Worm (Caenorhabditis elegans) whole organism, late embryonic: Measurements from ENCODE around the gene B0545.4.

Experiments
- C08G9.2 ChIP-seq: sonication (generic microtip); optimal IDR thresholded peaks from 2 replicates; lab custom pipeline; 2016; ENCODE audit warnings: mild to moderate bottlenecking, missing genetic modification characterization, moderate library complexity, missing compliant biosample characterization
- F13H6.1 ChIP-seq: sonication (generic microtip); optimal IDR thresholded peaks from 2 replicates; lab custom pipeline; 2016; ENCODE audit warnings: missing genetic modification characterization, missing compliant biosample characterization
- T23F11.4 ChIP-seq: fragments of 200-800 bp; sonication (Bioruptor generic); optimal IDR thresholded peaks from 2 replicates; lab custom pipeline; 2018; ENCODE audit warnings: mild to moderate bottlenecking, missing genetic modification characterization, missing compliant biosample characterization
- Y22D7AL.16 ChIP-seq: sonication (generic microtip); optimal IDR thresholded peaks from 2 replicates; lab custom pipeline; 2016; ENCODE audit warnings: missing genetic modification characterization, missing compliant biosample characterization
- ahr-1 ChIP-seq: sonication (generic microtip); optimal IDR thresholded peaks from 2 replicates; lab custom pipeline; 2016; ENCODE audit warnings: missing genetic modification characterization, missing compliant biosample characterization
- ama-1 ChIP-seq: fragments of 150-350 bp; optimal IDR thresholded peaks from 2 replicates; lab custom pipeline; 2014
- ceh-14 ChIP-seq: sonication (generic microtip); optimal IDR thresholded peaks from 2 replicates; lab custom pipeline; 2016; ENCODE audit warnings: missing genotype, missing genetic modification characterization, missing compliant biosample characterization
- ceh-19 ChIP-seq: fragments of 200-800 bp; sonication (Bioruptor generic); optimal IDR thresholded peaks from 2 replicates; lab custom pipeline; 2018; ENCODE audit warnings: mild to moderate bottlenecking, missing genetic modification characterization, missing compliant biosample characterization
- ceh-2 ChIP-seq: sonication (generic microtip); optimal IDR thresholded peaks from 2 replicates; lab custom pipeline; 2016; ENCODE audit warnings: missing genotype, missing genetic modification characterization, missing compliant biosample characterization
- ceh-22 ChIP-seq: sonication (generic microtip); optimal IDR thresholded peaks from 2 replicates; lab custom pipeline; 2017; ENCODE audit warnings: missing biosample characterization, missing genetic modification characterization
- ceh-24 ChIP-seq: sonication (generic microtip); optimal IDR thresholded peaks from 2 replicates; lab custom pipeline; 2016; ENCODE audit warnings: mild to moderate bottlenecking, missing genetic modification characterization, missing compliant biosample characterization
- ceh-31 ChIP-seq: sonication (generic microtip); optimal IDR thresholded peaks from 2 replicates; lab custom pipeline; 2016; ENCODE audit warnings: missing genetic modification characterization, missing compliant biosample characterization
- ceh-34 ChIP-seq: sonication (generic microtip); optimal IDR thresholded peaks from 2 replicates; lab custom pipeline; 2016; ENCODE audit warnings: mild to moderate bottlenecking, missing genetic modification characterization, missing compliant biosample characterization
- ceh-48 ChIP-seq: sonication (generic microtip); optimal IDR thresholded peaks from 2 replicates; lab custom pipeline; 2016; ENCODE audit warnings: missing genetic modification characterization, inconsistent platforms, missing compliant biosample characterization
- ceh-6 ChIP-seq: fragments of 200-800 bp; sonication (Bioruptor generic); optimal IDR thresholded peaks from 2 replicates; lab custom pipeline; 2018; ENCODE audit warnings: mild to moderate bottlenecking, missing genetic modification characterization, missing compliant biosample characterization
- ceh-9 ChIP-seq: sonication (generic microtip); optimal IDR thresholded peaks from 2 replicates; lab custom pipeline; 2016; ENCODE audit warnings: mild to moderate bottlenecking, missing genetic modification characterization, inconsistent platforms, missing compliant biosample characterization
- dmd-4 ChIP-seq: sonication (generic microtip); optimal IDR thresholded peaks from 2 replicates; lab custom pipeline; 2016; ENCODE audit warnings: borderline replicate concordance, missing genetic modification characterization, missing compliant biosample characterization
- elt-2 ChIP-seq: sonication (generic microtip); optimal IDR thresholded peaks from 2 replicates; lab custom pipeline; 2016; ENCODE audit warnings: missing genetic modification reagents, missing genetic modification characterization, missing compliant biosample characterization
- elt-4 ChIP-seq: sonication (generic microtip); optimal IDR thresholded peaks from 2 replicates; lab custom pipeline; 2016; ENCODE audit warnings: missing genetic modification characterization, missing compliant biosample characterization
- ets-4 ChIP-seq: sonication (generic microtip); optimal IDR thresholded peaks from 2 replicates; lab custom pipeline; 2016; ENCODE audit warnings: missing genetic modification characterization, missing compliant biosample characterization
- fax-1 ChIP-seq: sonication (generic microtip); optimal IDR thresholded peaks from 2 replicates; lab custom pipeline; 2016; ENCODE audit warnings: missing genotype, missing genetic modification characterization, missing compliant biosample characterization
- fkh-10 ChIP-seq: fragments of 150-350 bp; optimal IDR thresholded peaks from 2 replicates; lab custom pipeline; 2014; ENCODE audit warnings: missing biosample characterization, missing genetic modification reagents, missing genetic modification characterization
- gmeb-2 ChIP-seq: sonication (generic microtip); optimal IDR thresholded peaks from 2 replicates; lab custom pipeline; 2016; ENCODE audit warnings: missing genetic modification characterization, inconsistent platforms, missing compliant biosample characterization
- hlh-15 ChIP-seq: sonication (generic microtip); optimal IDR thresholded peaks from 2 replicates; lab custom pipeline; 2016; ENCODE audit warnings: missing genetic modification characterization, missing compliant biosample characterization
- hlh-30 ChIP-seq: sonication (generic microtip); optimal IDR thresholded peaks from 2 replicates; lab custom pipeline; 2017; ENCODE audit warnings: antibody characterized with exemption, missing genetic modification characterization, missing compliant biosample characterization; ENCODE audit not compliant: insufficient read depth
- hlh-6 ChIP-seq: sonication (generic microtip); optimal IDR thresholded peaks from 2 replicates; lab custom pipeline; 2016; ENCODE audit warnings: missing genotype, missing genetic modification characterization, missing compliant biosample characterization
- hlh-8 ChIP-seq: sonication (generic microtip); optimal IDR thresholded peaks from 2 replicates; lab custom pipeline; 2016; ENCODE audit warnings: missing genotype, missing genetic modification characterization, missing compliant biosample characterization
- lin-11 ChIP-seq: fragments of 200-800 bp; sonication (Bioruptor generic); optimal IDR thresholded peaks from 2 replicates; lab custom pipeline; 2018; ENCODE audit warnings: mild to moderate bottlenecking, missing genetic modification characterization, missing compliant biosample characterization
- nfya-1 ChIP-seq: sonication (generic microtip); optimal IDR thresholded peaks from 2 replicates; lab custom pipeline; 2017; ENCODE audit warnings: missing genetic modification characterization, mild to moderate bottlenecking, missing compliant biosample characterization, antibody characterized with exemption, moderate library complexity
- nhr-232 ChIP-seq: sonication (generic microtip); optimal IDR thresholded peaks from 2 replicates; lab custom pipeline; 2016; ENCODE audit warnings: missing genetic modification characterization, missing compliant biosample characterization
- odd-2 ChIP-seq: sonication (generic microtip); optimal IDR thresholded peaks from 2 replicates; lab custom pipeline; 2017; ENCODE audit warnings: antibody characterized with exemption, mild to moderate bottlenecking, missing genetic modification characterization, missing compliant biosample characterization
- pat-9 ChIP-seq: fragments of 200-800 bp; sonication (Bioruptor generic); optimal IDR thresholded peaks from 2 replicates; lab custom pipeline; 2018; ENCODE audit warnings: mild to moderate bottlenecking, missing genetic modification characterization, moderate library complexity, missing compliant biosample characterization
- pha-4 ChIP-seq: fragments of 150-350 bp; optimal IDR thresholded peaks from 2 replicates; lab custom pipeline; 2018; ENCODE audit warnings: missing biosample characterization, missing genetic modification reagents, missing genetic modification characterization
- pqm-1 ChIP-seq: sonication (generic microtip); optimal IDR thresholded peaks from 2 replicates; lab custom pipeline; 2016; ENCODE audit warnings: missing genetic modification characterization, missing compliant biosample characterization
- pros-1 ChIP-seq: fragments of 150-350 bp; optimal IDR thresholded peaks from 2 replicates; lab custom pipeline; 2014; ENCODE audit warnings: missing biosample characterization, missing genetic modification reagents, missing genetic modification characterization
- tbx-2 ChIP-seq: sonication (generic microtip); optimal IDR thresholded peaks from 2 replicates; lab custom pipeline; 2016; ENCODE audit warnings: missing genetic modification characterization, missing compliant biosample characterization
- tbx-7 ChIP-seq: sonication (generic microtip); optimal IDR thresholded peaks from 2 replicates; lab custom pipeline; 2016; ENCODE audit warnings: missing genotype, missing genetic modification characterization, missing compliant biosample characterization
- unc-3 ChIP-seq, 2 experiments: fragments of 200-800 bp in 1 of 2; sonication (Bioruptor generic) in 1 of 2; sonication (generic microtip) in 1 of 2; conservative IDR thresholded peaks in 1 of 2; optimal IDR thresholded peaks in 1 of 2; 2 replicates each; pipeline versions ENCODE4 v1.3.6 to Lab custom; 2016 to 2022; ENCODE audit warnings: missing compliant biosample characterization in 2 of 2, missing genetic modification characterization in 2 of 2, missing genetic modification reagents in 1 of 2
- unc-42 ChIP-seq: sonication (generic microtip); optimal IDR thresholded peaks from 2 replicates; lab custom pipeline; 2016; ENCODE audit warnings: missing genotype, missing genetic modification characterization, missing compliant biosample characterization
- unc-86 ChIP-seq: sonication (generic microtip); optimal IDR thresholded peaks from 2 replicates; lab custom pipeline; 2016; ENCODE audit warnings: missing genetic modification characterization, missing compliant biosample characterization
- zip-5 ChIP-seq: sonication (generic microtip); optimal IDR thresholded peaks from 2 replicates; lab custom pipeline; 2016; ENCODE audit warnings: missing genetic modification characterization, missing compliant biosample characterization
- ztf-16 ChIP-seq: sonication (generic microtip); optimal IDR thresholded peaks from 2 replicates; lab custom pipeline; 2017; ENCODE audit warnings: missing genetic modification characterization, missing compliant biosample characterization

B0545.4 gene

ce11 chrIV:109307-109706 lies at the start of gene B0545.4:
Gene B0545.4 (minus strand): TSS chrIV:109407.
- TF ChIP-seq tbx-2 (tag; lab: Kevin White, UChicago) (no peak), ama-1 (no peak), nfya-1 (tag; lab: Kevin White, UChicago) (no peak), fax-1 (tag; lab: Kevin White, UChicago) (no peak), pha-4 (no peak), Y22D7AL.16 (tag; lab: Kevin White, UChicago) (no peak), elt-4 (tag; lab: Kevin White, UChicago) (no peak), zip-5 (tag; lab: Kevin White, UChicago) (no peak), ets-4 (no peak), hlh-6 (no peak), odd-2 (tag; lab: Kevin White, UChicago) (no peak), ceh-31 (tag; lab: Kevin White, UChicago) (no peak), ceh-24 (tag; lab: Kevin White, UChicago) (no peak), pat-9 (no peak), F13H6.1 (tag; lab: Kevin White, UChicago) (no peak), elt-2 (no peak)
- TF ChIP-seq, all 69 proteins: peak for 0

ce11 chrIV:158662-159061 lies 49.5 kb upstream of the B0545.4 start, which contains the start of gene Y38C1AA.7:
Gene Y38C1AA.7 (plus strand): TSS chrIV:158962.
- no peak for TF ChIP-seq pha-4
- no peak for TF ChIP-seq unc-86 (tag; lab: Kevin White, UChicago)
- no peak for TF ChIP-seq nfya-1 (tag; lab: Kevin White, UChicago)
- no peak for TF ChIP-seq T23F11.4 (GFP tag; lab: Kevin White, UChicago)
- no peak for TF ChIP-seq ztf-16
- TF ChIP-seq gmeb-2 = no peak
- no peak for TF ChIP-seq ahr-1 (tag; lab: Kevin White, UChicago)
- no peak for TF ChIP-seq C08G9.2 (tag; lab: Kevin White, UChicago)
- TF ChIP-seq lin-11 (tag; lab: Kevin White, UChicago) = no peak
- TF ChIP-seq ets-4 = no peak
- no peak for TF ChIP-seq ceh-34 (tag; lab: Kevin White, UChicago)
- TF ChIP-seq elt-4 (tag; lab: Kevin White, UChicago) = no peak
- no peak for TF ChIP-seq ceh-22
- TF ChIP-seq ceh-9 (tag; lab: Kevin White, UChicago) = no peak
- no peak for TF ChIP-seq fkh-10 (GFP tag; lab: Kevin White, UChicago)
- no peak for TF ChIP-seq unc-42
- no peak for TF ChIP-seq tbx-7 (tag; lab: Kevin White, UChicago)
- TF ChIP-seq, all 69 proteins: peak for 0

- TF ChIP-seq ceh-6 (GFP tag; lab: Kevin White, UChicago) (no peak), pat-9 (no peak), ceh-19 (GFP tag; lab: Kevin White, UChicago) (no peak), pros-1 (tag; lab: Kevin White, UChicago) (no peak), ceh-48 (no peak), elt-2 (no peak), ahr-1 (tag; lab: Kevin White, UChicago) (no peak), unc-86 (tag; lab: Kevin White, UChicago) (no peak), tbx-7 (tag; lab: Kevin White, UChicago) (no peak), pqm-1 (tag; lab: Kevin White, UChicago) (no peak), hlh-30 (no peak), dmd-4 (tag; lab: Kevin White, UChicago) (no peak), ceh-2 (no peak), unc-3 (GFP tag; conservative IDR thresholded peaks at IDR 0.05; lab: Robert Waterston, UW) (no peak), unc-3 (tag; optimal IDR thresholded peaks at IDR 0.05; lab: Kevin White, UChicago) (no peak), hlh-15 (tag; lab: Kevin White, UChicago) (no peak), ceh-14 (tag; lab: Kevin White, UChicago) (no peak), hlh-8 (tag; lab: Kevin White, UChicago) (no peak), nhr-232 (no peak), pha-4 (no peak)
Measured at ce11 chrIV:157809-158208, 48.6 kb upstream of the B0545.4 start, which contains the start of gene gegf-1. Gene gegf-1 (minus strand): TSS chrIV:157909.
